Fruit fly (Drosophila melanogaster) whole organism, pupa: ENCODE results near the gene Hr83.

ENCODE experiments used
- CG10348 ChIP-seq: fragments of 200-800 bp; sonication (Bioruptor generic); IDR thresholded peaks from 2 replicates; pipeline ENCODE4 v1.3.6; 2022; ENCODE audit warnings: missing biosample characterization, missing genetic modification characterization
- CG12605 ChIP-seq: fragments of 200-800 bp; sonication (Bioruptor generic); IDR thresholded peaks from 2 replicates; pipeline ENCODE4 v1.3.6; 2022; ENCODE audit warnings: missing biosample characterization, missing genetic modification characterization
- CG13204 ChIP-seq: fragments of 200-800 bp; sonication (Bioruptor generic); optimal IDR thresholded peaks from 2 replicates; lab custom pipeline; 2018; ENCODE audit warnings: missing biosample characterization, mild to moderate bottlenecking, missing genetic modification characterization, moderate library complexity
- CG14655 ChIP-seq: fragments of 200-800 bp; sonication (Bioruptor generic); optimal IDR thresholded peaks from 3 replicates; lab custom pipeline; 2017; ENCODE audit warnings: mild to moderate bottlenecking, missing biosample characterization, missing genetic modification reagents, missing genetic modification characterization
- CG15710 ChIP-seq: fragments of 200-800 bp; sonication (Bioruptor generic); optimal IDR thresholded peaks from 2 replicates; lab custom pipeline; 2018; ENCODE audit warnings: missing biosample characterization, mild to moderate bottlenecking, missing genetic modification characterization, moderate library complexity
- CG17806 ChIP-seq: fragments of 200-800 bp; sonication (Bioruptor generic); optimal IDR thresholded peaks from 2 replicates; lab custom pipeline; 2018; ENCODE audit warnings: missing biosample characterization, mild to moderate bottlenecking, missing genetic modification characterization, moderate library complexity
- CG32121 ChIP-seq: fragments of 200-800 bp; sonication (Bioruptor generic); IDR thresholded peaks from 2 replicates; pipeline ENCODE4 v1.3.6; 2022; ENCODE audit warnings: missing biosample characterization, missing genetic modification characterization
- CG34367 ChIP-seq: fragments of 200-800 bp; sonication (Bioruptor generic); optimal IDR thresholded peaks from 2 replicates; lab custom pipeline; 2018; ENCODE audit warnings: missing biosample characterization, mild to moderate bottlenecking, missing genetic modification characterization
- CG4496 ChIP-seq: fragments of 200-800 bp; sonication (Bioruptor generic); IDR thresholded peaks from 3 replicates; pipeline ENCODE4 v1.3.6; 2022; ENCODE audit warnings: missing biosample characterization, missing genetic modification characterization
- CG8159 ChIP-seq: fragments of 200-800 bp; sonication (Bioruptor generic); optimal IDR thresholded peaks from 3 replicates; lab custom pipeline; 2018; ENCODE audit warnings: missing biosample characterization, mild to moderate bottlenecking, missing genetic modification characterization, moderate library complexity
- CG8301 ChIP-seq: fragments of 200-800 bp; sonication (Bioruptor generic); optimal IDR thresholded peaks from 2 replicates; lab custom pipeline; 2018; ENCODE audit warnings: missing biosample characterization, mild to moderate bottlenecking, missing genetic modification characterization
- CG9948 ChIP-seq: fragments of 200-800 bp; sonication (Bioruptor generic); optimal IDR thresholded peaks from 2 replicates; lab custom pipeline; 2018; ENCODE audit warnings: missing biosample characterization, mild to moderate bottlenecking, missing genetic modification characterization, moderate library complexity
- D1 ChIP-seq: fragments of 200-800 bp; sonication (Bioruptor generic); optimal IDR thresholded peaks from 2 replicates; lab custom pipeline; 2018; ENCODE audit warnings: missing biosample characterization, mild to moderate bottlenecking, missing genetic modification characterization, moderate library complexity
- EcR ChIP-seq: fragments of 200-800 bp; sonication (Bioruptor generic); optimal IDR thresholded peaks from 3 replicates; lab custom pipeline; 2019; ENCODE audit warnings: missing biosample characterization, missing genetic modification characterization, mild to moderate bottlenecking, moderate library complexity, missing genetic modification reagents
- Ets98B ChIP-seq: fragments of 200-800 bp; sonication (Bioruptor generic); IDR thresholded peaks from 2 replicates; pipeline ENCODE4 v1.3.6; 2022; ENCODE audit warnings: missing biosample characterization, missing genetic modification characterization
- Pif1A ChIP-seq: fragments of 200-800 bp; sonication (Bioruptor generic); optimal IDR thresholded peaks from 3 replicates; lab custom pipeline; 2016; ENCODE audit warnings: missing biosample characterization, missing genetic modification characterization
- Pif1B ChIP-seq: fragments of 200-800 bp; sonication (Bioruptor generic); optimal IDR thresholded peaks from 3 replicates; lab custom pipeline; 2016; ENCODE audit warnings: missing biosample characterization, missing genetic modification characterization
- Snoo ChIP-seq: fragments of 200-800 bp; sonication (Bioruptor generic); optimal IDR thresholded peaks from 3 replicates; lab custom pipeline; 2017; ENCODE audit warnings: missing biosample characterization, mild to moderate bottlenecking, missing genetic modification characterization, inconsistent platforms
- fd96Ca ChIP-seq: fragments of 200-800 bp; sonication (Bioruptor generic); IDR thresholded peaks from 3 replicates; pipeline ENCODE4 v1.3.6; 2022; ENCODE audit warnings: missing biosample characterization, missing genetic modification characterization
- gl ChIP-seq: fragments of 200-800 bp; sonication (Bioruptor generic); optimal IDR thresholded peaks from 2 replicates; lab custom pipeline; 2018; ENCODE audit warnings: missing biosample characterization, mild to moderate bottlenecking, missing genetic modification characterization
- rn ChIP-seq: fragments of 200-800 bp; sonication (Bioruptor generic); IDR thresholded peaks from 2 replicates; pipeline ENCODE4 v1.3.6; 2022; ENCODE audit warnings: missing biosample characterization, missing genetic modification characterization

Hr83 gene

dm6 chr3R:6354408-6354807, 5.4 kb downstream of the Hr83 start:
- TF ChIP-seq CG34367 (no peak), CG32121 (no peak), CG10348 (GFP tag; lab: Robert Waterston, UW) (no peak), Snoo (tag; lab: Kevin White, UChicago) (no peak), CG15710 (tag; lab: Kevin White, UChicago) (no peak), gl (tag; lab: Kevin White, UChicago) (no peak), CG9948 (tag; lab: Kevin White, UChicago) (no peak)

dm6 chr3R:6368100-6368499, 19.1 kb downstream of the Hr83 start, which contains the start of gene CG42724:
TSS of gene CG42724 (minus strand) at chr3R:6368288.
- TF ChIP-seq fd96Ca (GFP tag; lab: Robert Waterston, UW) (peak; percentile 73), Ets98B (GFP tag; lab: Robert Waterston, UW) (peak; percentile 28; the same call in 1 of the 2 replicates), CG17806 (tag; lab: Kevin White, UChicago) (no peak), gl (tag; lab: Kevin White, UChicago) (no peak), Pif1A (GFP tag; lab: Kevin White, UChicago) (no peak)

DNA sequence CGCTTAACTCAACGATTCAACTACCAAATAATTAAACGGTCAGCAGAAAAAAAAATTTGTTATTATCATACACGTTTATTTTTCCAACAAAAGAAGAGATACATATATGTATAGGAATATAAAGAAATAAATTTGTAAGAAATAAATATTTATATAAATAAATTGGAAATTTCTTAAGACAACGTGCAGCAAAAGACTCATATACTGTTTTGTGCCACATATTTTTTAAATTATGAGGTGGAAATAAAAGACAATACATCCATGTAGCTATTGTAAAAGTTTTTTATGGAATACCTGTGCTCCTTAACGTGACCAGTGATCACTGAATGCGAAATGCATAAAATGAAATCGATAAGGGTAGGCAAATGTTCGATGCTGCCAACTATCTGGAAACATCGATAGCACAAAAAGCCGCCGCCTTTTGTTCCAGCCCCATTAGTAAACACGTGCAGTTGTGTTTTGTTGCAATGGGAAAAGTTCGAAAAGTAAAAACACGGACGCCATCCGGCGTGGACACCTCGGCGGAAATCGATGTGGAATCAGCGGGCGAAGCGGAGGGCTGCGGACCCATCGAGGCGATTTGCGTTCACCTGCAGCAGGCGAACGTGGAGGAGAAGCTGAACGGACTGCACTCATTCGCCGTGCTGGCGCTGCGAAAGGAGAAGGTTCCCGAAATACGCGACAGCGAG, 19.7 kb downstream of the Hr83 start, which contains the start of gene CG10286:
TSS of gene CG10286 (plus strand) at position 416 of the 689 bp plus-strand sequence.
- TF ChIP-seq CG8301 (tag; lab: Kevin White, UChicago) = no peak
- TF ChIP-seq CG9948 (tag; lab: Kevin White, UChicago) = peak; percentile 18
- TF ChIP-seq CG17806 (tag; lab: Kevin White, UChicago) = peak; percentile 31
- TF ChIP-seq CG15710 (tag; lab: Kevin White, UChicago) = peak; percentile 16
- no peak for TF ChIP-seq CG13204 (GFP tag; lab: Kevin White, UChicago)

DNA sequence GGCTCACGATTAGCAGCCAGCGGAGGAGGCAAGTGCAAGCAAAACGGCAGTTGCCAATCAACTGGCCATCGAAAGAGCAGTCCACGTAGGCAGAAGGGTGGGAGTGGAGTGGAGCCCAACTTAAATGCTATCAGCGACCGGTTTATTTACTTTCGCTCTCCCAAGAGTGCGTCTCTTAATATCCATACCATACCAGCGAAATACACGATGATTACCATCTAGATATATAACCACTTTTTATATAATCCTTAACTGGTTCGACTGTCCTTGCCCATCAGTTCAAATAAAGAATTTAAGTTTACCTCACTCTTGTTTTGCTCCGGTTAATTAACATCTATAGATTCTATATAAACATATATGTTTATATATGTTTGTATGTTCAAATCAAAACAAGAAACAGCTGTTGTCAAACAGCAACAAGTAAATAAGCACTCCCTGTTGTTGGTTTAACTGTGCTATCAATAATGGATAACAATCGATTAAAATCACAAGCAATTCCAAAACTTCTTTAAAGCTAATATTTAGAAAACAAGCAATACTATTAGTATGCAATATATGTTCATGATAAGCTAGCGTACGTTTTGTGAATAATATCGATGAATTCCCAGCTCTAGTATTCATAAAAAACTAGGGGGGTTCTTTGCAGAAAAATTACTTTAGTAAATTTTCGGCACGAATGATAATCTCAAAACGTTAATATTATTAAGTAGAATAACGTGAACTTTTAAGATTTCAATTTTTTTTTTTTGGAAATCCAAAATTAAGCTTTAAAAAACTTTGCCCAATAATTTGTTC, 24.7 kb downstream of the Hr83 start:
- TF ChIP-seq CG13204 (GFP tag; lab: Kevin White, UChicago) = no peak
- peak; percentile 17; the same call in 1 of the 2 replicates for TF ChIP-seq Ets98B (GFP tag; lab: Robert Waterston, UW)
- TF ChIP-seq CG15710 (tag; lab: Kevin White, UChicago) = peak; percentile 7
- no peak for TF ChIP-seq Pif1A (GFP tag; lab: Kevin White, UChicago)
- peak; percentile 9 for TF ChIP-seq Snoo (tag; lab: Kevin White, UChicago)
- TF ChIP-seq Pif1B = no peak
- no peak for TF ChIP-seq fd96Ca (GFP tag; lab: Robert Waterston, UW)
- peak; percentile 34 for TF ChIP-seq CG12605 (GFP tag; lab: Robert Waterston, UW)
- peak; percentile 61 for TF ChIP-seq EcR (GFP tag; lab: Kevin White, UChicago)
- TF ChIP-seq CG9948 (tag; lab: Kevin White, UChicago) = peak; percentile 3
- TF ChIP-seq CG8159 (tag; lab: Kevin White, UChicago) = peak; percentile 44
- TF ChIP-seq CG8301 (tag; lab: Kevin White, UChicago) = peak; percentile 42
- no peak for TF ChIP-seq D1
- no peak for TF ChIP-seq rn (GFP tag; lab: Robert Waterston, UW)
- TF ChIP-seq CG32121 = 0 out of 2 replicates have a peak, but pooled peaks have one; percentile 12
- no peak for TF ChIP-seq CG10348 (GFP tag; lab: Robert Waterston, UW)
- peak; percentile 11 for TF ChIP-seq CG17806 (tag; lab: Kevin White, UChicago)
- TF ChIP-seq CG4496 = peak; percentile 46; the same call in 1 of the 3 replicates
- no peak for TF ChIP-seq CG34367
- TF ChIP-seq CG14655 = no peak
- TF ChIP-seq gl (tag; lab: Kevin White, UChicago) = peak; percentile 0

DNA sequence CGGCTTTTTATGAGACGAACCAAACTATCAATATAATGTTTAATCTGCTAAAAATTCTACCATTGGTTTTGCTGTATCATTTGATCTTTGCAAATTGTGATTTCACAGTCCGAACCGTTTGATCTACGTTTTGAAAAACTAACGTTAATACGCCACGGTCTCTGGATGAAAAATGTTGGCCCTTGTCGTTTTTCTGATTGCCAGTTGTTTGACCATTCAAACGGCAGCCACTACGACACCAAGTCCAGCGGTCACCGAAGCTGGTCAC, 25.2 kb downstream of the Hr83 start, which contains the start of gene CG42564:
TSS of gene CG42564 (plus strand) at position 169 of the 268 bp plus-strand sequence.
- TF ChIP-seq Snoo (tag; lab: Kevin White, UChicago) (no peak), D1 (no peak), CG8301 (tag; lab: Kevin White, UChicago) (no peak)

dm6 chr3R:6375944-6376343, 26.9 kb downstream of the Hr83 start, which contains the start of gene CRAT:
TSS of gene CRAT (minus strand) at chr3R:6376044.
- TF ChIP-seq CG32121 = no peak
- no peak for TF ChIP-seq CG8301 (tag; lab: Kevin White, UChicago)
- no peak for TF ChIP-seq EcR (GFP tag; lab: Kevin White, UChicago)
- TF ChIP-seq Pif1A (GFP tag; lab: Kevin White, UChicago) = no peak

dm6 chr3R:6377497-6377896, 28.5 kb downstream of the Hr83 start, which contains the start of gene CG42537:
TSS of gene CG42537 (plus strand) at chr3R:6377797.
- TF ChIP-seq CG34367 (no peak), EcR (GFP tag; lab: Kevin White, UChicago) (no peak), D1 (no peak), gl (tag; lab: Kevin White, UChicago) (no peak), CG17806 (tag; lab: Kevin White, UChicago) (no peak), CG9948 (tag; lab: Kevin White, UChicago) (no peak), CG32121 (no peak), rn (GFP tag; lab: Robert Waterston, UW) (no peak), CG15710 (tag; lab: Kevin White, UChicago) (no peak), fd96Ca (GFP tag; lab: Robert Waterston, UW) (no peak), CG14655 (no peak), CG13204 (GFP tag; lab: Kevin White, UChicago) (no peak), Ets98B (GFP tag; lab: Robert Waterston, UW) (no peak), Pif1A (GFP tag; lab: Kevin White, UChicago) (no peak)
